Worm (Caenorhabditis elegans) whole organism, L4/young adult: Measurements from ENCODE around the gene alfa-1.

Source experiments
- W03F9.2 ChIP-seq: fragments of 150-350 bp; optimal IDR thresholded peaks from 2 replicates; lab custom pipeline; 2014; ENCODE audit warnings: missing biosample characterization, missing genetic modification characterization
- dao-5 ChIP-seq: sonication (generic microtip); optimal IDR thresholded peaks from 2 replicates; lab custom pipeline; 2016; ENCODE audit warnings: missing genotype, missing genetic modification characterization, moderate library complexity, missing compliant biosample characterization
- him-1 ChIP-seq: sonication (generic microtip); optimal IDR thresholded peaks from 2 replicates; lab custom pipeline; 2016; ENCODE audit warnings: missing genotype, missing genetic modification reagents, missing genetic modification characterization, missing compliant biosample characterization

ce11 chrII:7675752-7676151 is 13.4 kb upstream of the alfa-1 start:
- TF ChIP-seq W03F9.2 (tag; lab: Kevin White, UChicago) (no peak), him-1 (no peak), dao-5 (tag; lab: Kevin White, UChicago) (no peak)
